Worm (Caenorhabditis elegans): Measurements from ENCODE around the gene mig-21.

The mig-21 gene

DNA sequence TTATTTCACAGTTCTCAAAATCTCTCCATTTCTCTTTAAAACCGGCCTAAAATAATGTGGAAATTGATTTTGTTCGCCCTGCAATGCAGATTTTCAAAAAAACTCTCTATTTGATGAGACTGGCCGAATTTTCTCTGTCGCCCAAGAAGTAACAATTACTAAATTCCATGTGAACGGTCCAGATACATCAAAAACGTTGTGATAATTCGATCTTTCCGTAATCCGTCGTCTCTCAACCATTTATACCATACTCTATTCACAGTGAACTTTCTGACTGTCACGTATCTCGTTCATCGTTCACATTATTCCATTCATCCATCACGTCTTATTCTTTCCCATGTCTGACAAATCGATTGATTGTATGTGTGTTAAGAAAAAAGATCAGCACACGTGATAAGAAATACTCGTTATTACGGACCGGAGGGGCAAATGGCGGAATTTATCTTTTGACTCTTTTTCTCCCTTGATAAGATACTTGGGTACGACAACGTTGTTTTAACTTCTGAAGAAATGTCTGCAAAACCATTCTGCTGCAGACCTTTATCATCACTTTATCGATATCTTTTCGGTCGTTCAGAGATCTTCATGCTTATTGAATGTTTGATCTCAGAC lies 43.0 kb upstream of the mig-21 start:
- TF ChIP-seq nhr-179 (tag; optimal IDR thresholded peaks at IDR 0.05), result no peak
- no peak for TF ChIP-seq C06A6.2 (GFP tag; conservative IDR thresholded peaks at IDR 0.05)
- TF ChIP-seq C17E4.6 (GFP tag; IDR thresholded peaks at IDR 0.05), result no peak
- TF ChIP-seq hrde-1 (tag; optimal IDR thresholded peaks at IDR 0.05; ENCODE audit: borderline replicate concordance), result no peak
- no peak for TF ChIP-seq F33H1.4 (GFP tag; IDR thresholded peaks at IDR 0.05)
- TF ChIP-seq Y56A3A.18 (GFP tag; IDR thresholded peaks at IDR 0.05), result no peak
- peak; percentile 36 for TF ChIP-seq ztf-26 (tag; optimal IDR thresholded peaks at IDR 0.05)
- TF ChIP-seq attf-3 (GFP tag; conservative IDR thresholded peaks at IDR 0.05), result no peak
- TF ChIP-seq lin-40 (tag; optimal IDR thresholded peaks at IDR 0.05), result peak; percentile 0
- no peak for TF ChIP-seq ztf-28 (GFP tag; IDR thresholded peaks at IDR 0.05)
- TF ChIP-seq snpc-4 (GFP tag; optimal IDR thresholded peaks at IDR 0.05), result no peak
- TF ChIP-seq snpc-4 (tag; optimal IDR thresholded peaks at IDR 0.05), result no peak
- peak; percentile 6 for TF ChIP-seq somi-1 (GFP tag; optimal IDR thresholded peaks at IDR 0.05)

DNA sequence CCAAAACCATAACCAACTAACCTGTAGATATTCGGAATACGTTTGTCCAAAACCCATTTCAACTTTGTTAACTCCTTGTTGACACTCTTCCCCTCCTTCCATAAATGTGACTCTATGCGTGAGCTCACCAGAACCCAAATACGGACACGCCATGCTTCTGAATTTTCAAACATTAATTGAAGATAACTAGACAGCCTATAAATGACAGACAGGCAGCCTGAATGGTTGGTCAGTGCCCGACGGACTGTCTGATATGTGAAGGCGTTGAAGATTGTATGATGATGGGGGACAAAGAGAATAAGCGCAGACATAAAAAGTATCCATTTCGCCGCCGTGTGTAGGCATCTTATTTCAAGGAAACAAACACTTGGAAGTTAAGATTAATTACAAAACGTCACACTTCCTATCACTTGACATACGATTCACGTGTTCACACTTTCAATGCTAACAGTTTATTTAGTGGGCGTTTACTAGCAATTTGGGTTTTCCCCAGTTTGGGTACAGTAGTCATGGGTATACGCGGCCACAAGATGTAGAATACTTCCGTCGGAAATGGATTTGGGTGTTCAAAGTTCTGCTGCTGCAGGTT lies 41.7 kb upstream of the mig-21 start, which contains the start of the genes tdo-2 and C28H8.2:
tdo-2 (minus strand) TSS at position 157 of the 589 bp plus-strand sequence.
C28H8.2 (plus strand) TSS at position 524 of the 589 bp plus-strand sequence.
- TF ChIP-seq hsf-1 (GFP tag; IDR thresholded peaks at IDR 0.05), result 0 out of 2 replicates have a peak, but pooled peaks have one; percentile 26
- peak; percentile 66 for TF ChIP-seq somi-1 (GFP tag; optimal IDR thresholded peaks at IDR 0.05)
- TF ChIP-seq rec-8 (tag; optimal IDR thresholded peaks at IDR 0.05), result no peak
- TF ChIP-seq attf-6 (GFP tag; IDR thresholded peaks at IDR 0.05), result no peak
- no peak for TF ChIP-seq cebp-1 (GFP tag; IDR thresholded peaks at IDR 0.05)
- TF ChIP-seq cebp-1 (tag; optimal IDR thresholded peaks at IDR 0.05), result peak; percentile 36
- peak; percentile 19 for TF ChIP-seq atf-7 (tag; optimal IDR thresholded peaks at IDR 0.05)
- TF ChIP-seq mcd-1 (GFP tag; IDR thresholded peaks at IDR 0.05), result peak; percentile 8; the same call in 1 of the 2 replicates
- TF ChIP-seq lsl-1 (GFP tag; optimal IDR thresholded peaks at IDR 0.05), result no peak
- peak; percentile 58; the same call in 1 of the 2 replicates for TF ChIP-seq K11D2.4 (GFP tag; IDR thresholded peaks at IDR 0.05)
- TF ChIP-seq lin-40 (tag; optimal IDR thresholded peaks at IDR 0.05), result peak; percentile 43
- TF ChIP-seq die-1 (tag; optimal IDR thresholded peaks at IDR 0.05), result peak; percentile 39
- TF ChIP-seq nfyb-1 (GFP tag; IDR thresholded peaks at IDR 0.05), result 0 out of 2 replicates have a peak, but pooled peaks have one; percentile 13
- peak; percentile 71; the same call in 1 of the 2 replicates for TF ChIP-seq C06A6.2 (GFP tag; conservative IDR thresholded peaks at IDR 0.05)
- TF ChIP-seq chd-7 (tag; optimal IDR thresholded peaks at IDR 0.05), result peak; percentile 16
- peak; percentile 77 for TF ChIP-seq ztf-26 (tag; optimal IDR thresholded peaks at IDR 0.05)

DNA sequence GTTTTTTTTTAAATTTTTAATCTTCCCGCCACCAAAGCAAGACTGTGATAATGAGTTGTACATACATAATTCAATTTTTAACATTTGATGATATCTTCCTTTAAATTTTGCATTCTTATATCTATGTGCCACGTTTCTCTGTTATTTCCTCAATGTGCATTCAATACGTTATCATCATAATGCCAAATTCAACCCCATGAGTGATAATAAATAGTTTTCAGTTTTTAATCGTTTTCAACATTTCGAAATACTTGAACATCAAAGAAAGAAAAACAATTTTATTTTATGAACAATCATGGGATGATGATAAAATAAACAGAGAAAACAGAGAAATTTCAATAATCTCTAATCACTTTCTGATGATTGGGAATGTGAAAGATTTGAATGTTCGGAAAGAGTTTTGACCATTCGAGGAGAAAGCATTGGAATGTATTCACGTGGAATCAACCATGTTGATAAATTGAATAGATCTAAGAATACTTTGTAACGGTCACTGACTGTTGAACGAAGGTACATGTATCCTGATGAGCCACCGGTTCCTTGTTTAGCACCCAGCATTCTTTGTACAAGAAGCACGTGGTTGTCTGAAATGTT lies 39.3 kb upstream of the mig-21 start:
- no peak for TF ChIP-seq B0019.2 (GFP tag; conservative IDR thresholded peaks at IDR 0.05)
- no peak for TF ChIP-seq nfya-1 (tag; optimal IDR thresholded peaks at IDR 0.05; ENCODE audit: borderline replicate concordance, insufficient read depth)
- no peak for TF ChIP-seq attf-6 (GFP tag; IDR thresholded peaks at IDR 0.05)
- TF ChIP-seq mxl-1 (tag; optimal IDR thresholded peaks at IDR 0.05), result no peak
- peak; percentile 62 for TF ChIP-seq nhr-80 (tag; optimal IDR thresholded peaks at IDR 0.05)
- TF ChIP-seq chd-7 (tag; optimal IDR thresholded peaks at IDR 0.05), result peak; percentile 8
- no peak for TF ChIP-seq B0336.3 (GFP tag; IDR thresholded peaks at IDR 0.05)
- no peak for TF ChIP-seq egrh-3 (GFP tag; IDR thresholded peaks at IDR 0.05)
- TF ChIP-seq madf-8 (GFP tag; conservative IDR thresholded peaks at IDR 0.05), result no peak
- no peak for TF ChIP-seq tbp1 (GFP tag; optimal IDR thresholded peaks at IDR 0.05)
- no peak for TF ChIP-seq nhr-90 (tag; optimal IDR thresholded peaks at IDR 0.05)
- no peak for TF ChIP-seq hsf-1 (GFP tag; IDR thresholded peaks at IDR 0.05)
- no peak for TF ChIP-seq madf-3 (GFP tag; IDR thresholded peaks at IDR 0.05)
- TF ChIP-seq tlf-1 (GFP tag; optimal IDR thresholded peaks at IDR 0.05), result peak; percentile 44
- TF ChIP-seq D2030.7 (GFP tag; IDR thresholded peaks at IDR 0.05), result no peak
- no peak for TF ChIP-seq xnd-1 (tag; optimal IDR thresholded peaks at IDR 0.05)
- TF ChIP-seq Y56A3A.18 (GFP tag; IDR thresholded peaks at IDR 0.05), result 0 out of 2 replicates have a peak, but pooled peaks have one; percentile 15
- no peak for TF ChIP-seq Y67H2A.10 (GFP tag; conservative IDR thresholded peaks at IDR 0.05)
- TF ChIP-seq lin-40 (tag; optimal IDR thresholded peaks at IDR 0.05), result no peak
- TF ChIP-seq sea-2 (GFP tag; IDR thresholded peaks at IDR 0.05), result no peak
- TF ChIP-seq lir-1 (GFP tag; conservative IDR thresholded peaks at IDR 0.05), result no peak
- TF ChIP-seq cebp-1 (GFP tag; IDR thresholded peaks at IDR 0.05), result peak; percentile 87
- peak; percentile 86 for TF ChIP-seq cebp-1 (tag; optimal IDR thresholded peaks at IDR 0.05)
- peak; percentile 19; the same call in 1 of the 2 replicates for TF ChIP-seq hmg-1.2 (GFP tag; IDR thresholded peaks at IDR 0.05)
